Fruit fly (Drosophila melanogaster): Measurements from ENCODE around the gene Glut1.

DNA sequence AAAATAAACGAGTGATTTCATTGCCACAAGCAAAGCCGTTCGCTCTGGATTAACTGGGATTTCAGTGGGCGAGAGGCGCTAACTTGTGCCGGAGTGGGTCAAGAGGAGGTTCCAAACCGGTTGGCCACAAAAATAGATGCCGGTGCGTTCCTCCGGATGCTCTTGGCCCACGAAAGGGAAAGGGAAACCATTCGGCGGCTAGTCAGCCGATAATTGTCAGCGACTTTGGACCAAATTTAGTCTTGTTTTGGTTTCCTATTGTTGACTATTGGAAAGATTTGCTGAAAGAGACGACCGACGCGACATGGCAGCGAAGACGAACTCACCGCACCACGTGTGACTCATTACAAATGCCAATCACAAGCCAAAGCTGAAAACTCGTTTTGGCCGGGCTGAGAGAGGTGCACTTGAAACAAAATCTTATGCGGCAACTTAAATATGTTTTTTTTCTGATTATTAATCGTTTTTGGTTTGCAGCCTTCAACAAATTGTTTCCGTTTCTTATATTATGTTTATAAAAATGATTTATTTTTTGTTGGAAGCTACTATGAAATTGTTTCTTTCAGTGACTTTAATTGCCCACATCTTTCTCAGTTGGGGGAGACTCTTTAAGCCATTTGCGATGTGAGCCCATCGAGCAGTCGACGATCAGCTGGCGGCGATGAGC, 18.4 kb upstream of the Glut1 start, which contains the start of gene CG34056:
- TF ChIP-seq CTCF (optimal IDR thresholded peaks at IDR 0.05) (no peak), CG8478 (optimal IDR thresholded peaks at IDR 0.05) (no peak)

All from S2 (cell line).